Fruit fly (Drosophila melanogaster): Measurements from ENCODE around the gene Rcd4.

Gene Rcd4

dm6 chr2L:8384108-8384601 lies 1.5 kb downstream of the Rcd4 start, which contains the start of the genes Dad1 and CG13384 (continued):
- TF ChIP-seq Neu2 (GFP tag; optimal IDR thresholded peaks at IDR 0.05; ENCODE audit: borderline replicate concordance), result no peak
- peak; percentile 92 for TF ChIP-seq CG17359 (tag; optimal IDR thresholded peaks at IDR 0.05)
- TF ChIP-seq Eip74EF (GFP tag; optimal IDR thresholded peaks at IDR 0.05), result peak in 1 of 2 experiments; percentile 92
- peak; percentile 48 for TF ChIP-seq ems (GFP tag; optimal IDR thresholded peaks at IDR 0.05)
- peak; percentile 65; the same call in 1 of the 2 replicates for TF ChIP-seq MBD-R2 (GFP tag; IDR thresholded peaks at IDR 0.05)
- no peak for TF ChIP-seq luna (GFP tag; optimal IDR thresholded peaks at IDR 0.05)
- no peak for TF ChIP-seq repo (GFP tag; optimal IDR thresholded peaks at IDR 0.05)
- peak; percentile 90 for TF ChIP-seq cwo (GFP tag; optimal IDR thresholded peaks at IDR 0.05)
- peak; percentile 76; the same call in 2 of the 3 replicates for TF ChIP-seq ase (GFP tag; IDR thresholded peaks at IDR 0.05)
- TF ChIP-seq ttk (GFP tag; IDR thresholded peaks at IDR 0.05), result peak; percentile 81
- TF ChIP-seq CG1602 (GFP tag; optimal IDR thresholded peaks at IDR 0.05), result peak; percentile 92
- TF ChIP-seq disco-r (GFP tag; optimal IDR thresholded peaks at IDR 0.05), result no peak
- peak; percentile 88 for TF ChIP-seq tio (GFP tag; optimal IDR thresholded peaks at IDR 0.05)
- TF ChIP-seq corto (GFP tag; optimal IDR thresholded peaks at IDR 0.05), result peak; percentile 86
- no peak for TF ChIP-seq gcm2 (GFP tag; optimal IDR thresholded peaks at IDR 0.05)
- TF ChIP-seq CG7928 (GFP tag; optimal IDR thresholded peaks at IDR 0.05), result peak; percentile 60
- TF ChIP-seq dati (GFP tag; IDR thresholded peaks at IDR 0.05), result no peak
- peak; percentile 95 for TF ChIP-seq Fer3 (tag; optimal IDR thresholded peaks at IDR 0.05)
- TF ChIP-seq CG42726 (GFP tag; IDR thresholded peaks at IDR 0.05; ENCODE audit: partially characterized antibody), result peak; percentile 49; the same call in 1 of the 2 replicates
- no peak for TF ChIP-seq cg (GFP tag; optimal IDR thresholded peaks at IDR 0.05)
- TF ChIP-seq CG7963 (GFP tag; IDR thresholded peaks at IDR 0.05; ENCODE audit: partially characterized antibody), result no peak
- TF ChIP-seq dpn (GFP tag; optimal IDR thresholded peaks at IDR 0.05), result peak; percentile 62 to 93
- peak; percentile 95 for TF ChIP-seq Meics (GFP tag; optimal IDR thresholded peaks at IDR 0.05)
- peak; percentile 95 for TF ChIP-seq CG2120 (GFP tag; optimal IDR thresholded peaks at IDR 0.05)
- TF ChIP-seq Sin3A (optimal IDR thresholded peaks at IDR 0.05), result no peak
- TF ChIP-seq ara (GFP tag; IDR thresholded peaks at IDR 0.05), result peak; percentile 84
- TF ChIP-seq CG8089 (GFP tag; optimal IDR thresholded peaks at IDR 0.05), result peak; percentile 51
- TF ChIP-seq CG2202 (tag; optimal IDR thresholded peaks at IDR 0.05), result peak; percentile 81
- peak; percentile 62 for TF ChIP-seq knrl (GFP tag; IDR thresholded peaks at IDR 0.05; ENCODE audit: partially characterized antibody)
- peak; percentile 65 for TF ChIP-seq CG11696 (GFP tag; IDR thresholded peaks at IDR 0.05)
- TF ChIP-seq CG6272 (GFP tag; IDR thresholded peaks at IDR 0.05), result peak; percentile 90
- TF ChIP-seq insv (GFP tag; optimal IDR thresholded peaks at IDR 0.05), result peak in 1 of 2 experiments; percentile 64
- TF ChIP-seq hbn (GFP tag; IDR thresholded peaks at IDR 0.05; ENCODE audit: partially characterized antibody), result no peak; the same call in 1 of the 2 replicates
- TF ChIP-seq NK7.1 (GFP tag; optimal IDR thresholded peaks at IDR 0.05), result no peak
- no peak for TF ChIP-seq ftz-f1 (GFP tag; optimal IDR thresholded peaks at IDR 0.05)
- no peak for TF ChIP-seq crc (GFP tag; optimal IDR thresholded peaks at IDR 0.05)
- TF ChIP-seq ind (GFP tag; optimal IDR thresholded peaks at IDR 0.05), result peak; percentile 92
- TF ChIP-seq Dref (GFP tag; IDR thresholded peaks at IDR 0.05), result peak; percentile 61
- no peak for TF ChIP-seq aop (GFP tag; IDR thresholded peaks at IDR 0.05)
- TF ChIP-seq CG34376 (GFP tag; optimal IDR thresholded peaks at IDR 0.05), result peak; percentile 93
- TF ChIP-seq Blimp-1 (GFP tag; optimal IDR thresholded peaks at IDR 0.05), result peak; percentile 88
- TF ChIP-seq Oli (tag; optimal IDR thresholded peaks at IDR 0.05), result peak; percentile 91
- peak; percentile 71 for TF ChIP-seq CG6254 (GFP tag; optimal IDR thresholded peaks at IDR 0.05)
- TF ChIP-seq CG13894 (tag; optimal IDR thresholded peaks at IDR 0.05), result peak; percentile 96
- TF ChIP-seq CG12391 (tag; optimal IDR thresholded peaks at IDR 0.05), result peak; percentile 97
- no peak for TF ChIP-seq slp2 (GFP tag; optimal IDR thresholded peaks at IDR 0.05)
- TF ChIP-seq vnd (GFP tag; IDR thresholded peaks at IDR 0.05; ENCODE audit: partially characterized antibody), result no peak
- TF ChIP-seq gsb (GFP tag; IDR thresholded peaks at IDR 0.05), result peak; percentile 78
- TF ChIP-seq sd (tag; optimal IDR thresholded peaks at IDR 0.05), result no peak
- TF ChIP-seq wor (GFP tag; IDR thresholded peaks at IDR 0.05), result peak; percentile 62

Data from whole organism, embryonic.